Fruit fly (Drosophila melanogaster) whole organism, embryonic: ENCODE measurements around the gene wisp.

Experiments used
- CG1024 ChIP-seq: fragments of 200-800 bp; sonication (Bioruptor generic); IDR thresholded peaks from 2 replicates; pipeline ENCODE4 v1.3.6; 2022; ENCODE audit warnings: missing biosample characterization, missing genetic modification characterization
- CG12104 ChIP-seq: fragments of 200-800 bp; sonication (Bioruptor generic); optimal IDR thresholded peaks from 3 replicates; lab custom pipeline; 2016; ENCODE audit warnings: missing biosample characterization, missing genetic modification characterization
- CG12659 ChIP-seq: fragments of 200-800 bp; sonication (Bioruptor generic); optimal IDR thresholded peaks from 3 replicates; lab custom pipeline; 2017; ENCODE audit warnings: mild to moderate bottlenecking, missing biosample characterization, missing genetic modification reagents, missing genetic modification characterization
- CG13296 ChIP-seq: fragments of 200-800 bp; sonication (Bioruptor generic); optimal IDR thresholded peaks from 3 replicates; lab custom pipeline; 2018; ENCODE audit warnings: missing biosample characterization, mild to moderate bottlenecking, missing genetic modification characterization
- CG13894 ChIP-seq: fragments of 200-800 bp; sonication (Bioruptor generic); optimal IDR thresholded peaks from 3 replicates; lab custom pipeline; 2018; ENCODE audit warnings: missing biosample characterization, mild to moderate bottlenecking, missing genetic modification characterization, moderate library complexity
- CG14667 ChIP-seq: fragments of 200-800 bp; sonication (Bioruptor generic); IDR thresholded peaks from 2 replicates; pipeline ENCODE4 v1.3.6; 2022; ENCODE audit warnings: missing biosample characterization, missing genetic modification characterization
- CG17385 ChIP-seq: fragments of 200-800 bp; sonication (Bioruptor generic); optimal IDR thresholded peaks from 3 replicates; lab custom pipeline; 2018; ENCODE audit warnings: missing biosample characterization, mild to moderate bottlenecking, missing genetic modification characterization
- CG17802 ChIP-seq: fragments of 200-800 bp; sonication (Bioruptor generic); optimal IDR thresholded peaks from 2 replicates; lab custom pipeline; 2018; ENCODE audit warnings: missing biosample characterization, mild to moderate bottlenecking, missing genetic modification characterization, moderate library complexity
- CG18599 ChIP-seq: fragments of 200-800 bp; sonication (Bioruptor generic); optimal IDR thresholded peaks from 3 replicates; lab custom pipeline; 2017; ENCODE audit warnings: missing biosample characterization, missing genetic modification characterization, mild to moderate bottlenecking, moderate library complexity, missing genetic modification reagents
- CG30403 ChIP-seq: fragments of 200-800 bp; sonication (Bioruptor generic); optimal IDR thresholded peaks from 3 replicates; lab custom pipeline; 2016; ENCODE audit warnings: missing biosample characterization, missing genetic modification characterization
- CG32532 ChIP-seq: fragments of 200-800 bp; sonication (Bioruptor generic); IDR thresholded peaks from 2 replicates; pipeline ENCODE4 v1.3.6; 2022; ENCODE audit warnings: missing biosample characterization, missing genetic modification characterization
- CG33557 ChIP-seq: fragments of 200-800 bp; sonication (Bioruptor generic); optimal IDR thresholded peaks from 2 replicates; lab custom pipeline; 2019; ENCODE audit warnings: missing biosample characterization, mild to moderate bottlenecking, missing genetic modification characterization, moderate library complexity
- CG34422 ChIP-seq: fragments of 200-800 bp; sonication (Bioruptor generic); IDR thresholded peaks from 3 replicates; pipeline ENCODE4 v1.3.6; 2022; ENCODE audit warnings: missing biosample characterization, missing genetic modification characterization
- CG4282 ChIP-seq: fragments of 200-800 bp; sonication (Bioruptor generic); optimal IDR thresholded peaks from 2 replicates; lab custom pipeline; 2016; ENCODE audit warnings: missing biosample characterization, missing genetic modification characterization
- CG4617 ChIP-seq: fragments of 200-800 bp; sonication (Bioruptor generic); optimal IDR thresholded peaks from 3 replicates; lab custom pipeline; 2016; ENCODE audit warnings: missing biosample characterization, missing genetic modification characterization, borderline replicate concordance
- CG4820 ChIP-seq: fragments of 200-800 bp; sonication (Bioruptor generic); optimal IDR thresholded peaks from 3 replicates; lab custom pipeline; 2016; ENCODE audit warnings: missing biosample characterization, missing genetic modification characterization
- CG5953 ChIP-seq: fragments of 200-800 bp; sonication (Bioruptor generic); IDR thresholded peaks from 2 replicates; pipeline ENCODE4 v1.3.6; 2022; ENCODE audit warnings: missing biosample characterization, missing genetic modification characterization
- CG7357 ChIP-seq: fragments of 200-800 bp; sonication (Bioruptor generic); IDR thresholded peaks from 3 replicates; pipeline ENCODE4 v1.3.6; 2022; ENCODE audit warnings: missing biosample characterization, missing genetic modification characterization
- CG7786 ChIP-seq: fragments of 200-800 bp; sonication (Bioruptor generic); optimal IDR thresholded peaks from 2 replicates; lab custom pipeline; 2016; ENCODE audit warnings: missing biosample characterization, missing genetic modification characterization
- CG7839 ChIP-seq: fragments of 200-800 bp; sonication (Bioruptor generic); optimal IDR thresholded peaks from 3 replicates; lab custom pipeline; 2018; ENCODE audit warnings: missing biosample characterization, mild to moderate bottlenecking, missing genetic modification characterization, moderate library complexity
- CG8924 ChIP-seq: fragments of 200-800 bp; optimal IDR thresholded peaks from 3 replicates; lab custom pipeline; 2019; ENCODE audit warnings: missing biosample characterization, mild to moderate bottlenecking, missing genetic modification characterization, moderate library complexity
- CHES-1-like ChIP-seq: fragments of 200-800 bp; sonication (Bioruptor generic); optimal IDR thresholded peaks from 2 replicates; lab custom pipeline; 2016; ENCODE audit warnings: missing biosample characterization, missing genetic modification characterization
- D ChIP-seq, 2 experiments: fragments of 200-800 bp in 1 of 2; fragments of >200 bp in 1 of 2; sonication (Bioruptor generic) in 1 of 2; optimal IDR thresholded peaks; 2 replicates in 1 of 2; 3 replicates in 1 of 2; lab custom pipeline; 2017; ENCODE audit warnings: mild to moderate bottlenecking in 1 of 2, missing biosample characterization in 1 of 2, missing genetic modification characterization in 1 of 2, missing genetic modification reagents in 1 of 2
- D19A ChIP-seq: fragments of 200-800 bp; optimal IDR thresholded peaks from 3 replicates; lab custom pipeline; 2019; ENCODE audit warnings: missing biosample characterization, mild to moderate bottlenecking, missing genetic modification characterization, moderate library complexity
- Doc2 ChIP-seq: fragments of 200-800 bp; sonication (Bioruptor generic); IDR thresholded peaks from 2 replicates; pipeline ENCODE4 v1.3.6; 2022; ENCODE audit warnings: missing biosample characterization, missing genetic modification characterization
- Ets65A ChIP-seq: fragments of 200-800 bp; sonication (Bioruptor generic); peaks from one replicate; lab custom pipeline; 2016; ENCODE audit warnings: missing biosample characterization, missing genetic modification characterization
- Ets97D ChIP-seq: fragments of 200-800 bp; sonication (Bioruptor generic); optimal IDR thresholded peaks from 3 replicates; lab custom pipeline; 2016; ENCODE audit warnings: missing biosample characterization, missing genetic modification characterization
- Fer3 ChIP-seq: fragments of 200-800 bp; sonication (Bioruptor generic); optimal IDR thresholded peaks from 2 replicates; lab custom pipeline; 2018; ENCODE audit warnings: missing biosample characterization, mild to moderate bottlenecking, missing genetic modification characterization, moderate library complexity
- Hmr ChIP-seq: fragments of 200-800 bp; sonication (Bioruptor generic); optimal IDR thresholded peaks from 3 replicates; lab custom pipeline; 2017; ENCODE audit warnings: mild to moderate bottlenecking, missing biosample characterization, missing genetic modification reagents, missing genetic modification characterization
- Hr3 ChIP-seq: fragments of 200-800 bp; sonication (Bioruptor generic); optimal IDR thresholded peaks from 3 replicates; lab custom pipeline; 2016; ENCODE audit warnings: missing biosample characterization, missing genetic modification characterization
- Neu2 ChIP-seq: fragments of 200-800 bp; sonication (Bioruptor generic); optimal IDR thresholded peaks from 3 replicates; lab custom pipeline; 2016; ENCODE audit warnings: missing biosample characterization, missing genetic modification characterization, borderline replicate concordance
- Rfx ChIP-seq: fragments of 200-800 bp; sonication (Bioruptor generic); IDR thresholded peaks from 2 replicates; pipeline ENCODE4 v1.3.6; 2022; ENCODE audit warnings: missing biosample characterization, missing genetic modification characterization
- Tbp ChIP-seq: fragments of >200 bp; optimal IDR thresholded peaks from 2 replicates; lab custom pipeline; 2018; ENCODE audit warnings: missing biosample characterization, missing genetic modification characterization
- YL-1 ChIP-seq: fragments of 200-800 bp; sonication (Bioruptor generic); optimal IDR thresholded peaks from 3 replicates; lab custom pipeline; 2017; ENCODE audit warnings: missing biosample characterization, mild to moderate bottlenecking, missing genetic modification characterization
- aop ChIP-seq: fragments of 200-800 bp; sonication (Bioruptor generic); IDR thresholded peaks from 2 replicates; pipeline ENCODE4 v1.3.6; 2022; ENCODE audit warnings: missing biosample characterization, missing genetic modification characterization
- ash1 ChIP-seq: fragments of 200-800 bp; sonication (Bioruptor generic); optimal IDR thresholded peaks from 2 replicates; lab custom pipeline; 2018; ENCODE audit warnings: missing biosample characterization, mild to moderate bottlenecking, missing genetic modification characterization
- bowl ChIP-seq: fragments of 200-800 bp; sonication (Bioruptor generic); IDR thresholded peaks from 2 replicates; pipeline ENCODE4 v1.3.6; 2022; ENCODE audit warnings: missing biosample characterization, missing genetic modification characterization
- corto ChIP-seq: fragments of 200-800 bp; sonication (Bioruptor generic); optimal IDR thresholded peaks from 2 replicates; lab custom pipeline; 2016; ENCODE audit warnings: missing biosample characterization, mild to moderate bottlenecking, missing genetic modification characterization, moderate library complexity
- crp ChIP-seq, 2 experiments: fragments of 200-800 bp; sonication (Bioruptor generic); optimal IDR thresholded peaks; 2 replicates in 1 of 2; 3 replicates in 1 of 2; lab custom pipeline; 2017; ENCODE audit warnings: missing biosample characterization in 2 of 2, missing genetic modification characterization in 2 of 2, mild to moderate bottlenecking in 1 of 2, moderate library complexity in 1 of 2
- en ChIP-seq: fragments of 200-800 bp; sonication (Bioruptor generic); optimal IDR thresholded peaks from 2 replicates; lab custom pipeline; 2016; ENCODE audit warnings: missing biosample characterization, missing genetic modification characterization
- exex ChIP-seq: fragments of 200-800 bp; sonication (Bioruptor generic); optimal IDR thresholded peaks from 4 replicates; lab custom pipeline; 2018; ENCODE audit warnings: missing biosample characterization, mild to moderate bottlenecking, missing genetic modification characterization, moderate library complexity
- lola ChIP-seq, 3 experiments: fragments of >200 bp in 2 of 3; fragments of 200-800 bp in 1 of 3; sonication (Bioruptor generic) in 1 of 3; optimal IDR thresholded peaks; 2 replicates each; lab custom pipeline; 2017 to 2019; ENCODE audit warnings: missing biosample characterization in 3 of 3, missing genetic modification characterization in 3 of 3, mild to moderate bottlenecking in 1 of 3, moderate library complexity in 1 of 3
- onecut ChIP-seq: fragments of 200-800 bp; sonication (Bioruptor generic); IDR thresholded peaks from 2 replicates; pipeline ENCODE4 v1.3.6; 2022; ENCODE audit warnings: missing biosample characterization, missing genetic modification characterization
- pb ChIP-seq: fragments of 200-800 bp; sonication (Bioruptor generic); optimal IDR thresholded peaks from 3 replicates; lab custom pipeline; 2016; ENCODE audit warnings: missing biosample characterization, missing genetic modification characterization
- peb ChIP-seq: fragments of 200-800 bp; sonication (Bioruptor generic); IDR thresholded peaks from 2 replicates; pipeline ENCODE4 v1.3.6; 2022; ENCODE audit warnings: missing biosample characterization, missing genetic modification characterization
- repo ChIP-seq: fragments of 200-800 bp; sonication (Bioruptor generic); optimal IDR thresholded peaks from 2 replicates; lab custom pipeline; 2016; ENCODE audit warnings: missing biosample characterization, missing genetic modification characterization
- ssp ChIP-seq: fragments of 200-800 bp; sonication (Bioruptor generic); IDR thresholded peaks from 2 replicates; pipeline ENCODE4 v1.3.6; 2022; ENCODE audit warnings: missing biosample characterization, missing genetic modification characterization
- trem ChIP-seq: fragments of 200-800 bp; optimal IDR thresholded peaks from 3 replicates; lab custom pipeline; 2019; ENCODE audit warnings: missing biosample characterization, mild to moderate bottlenecking, missing genetic modification characterization, moderate library complexity
- tup ChIP-seq: fragments of 200-800 bp; sonication (Bioruptor generic); optimal IDR thresholded peaks from 2 replicates; lab custom pipeline; 2016; ENCODE audit warnings: missing biosample characterization, mild to moderate bottlenecking, missing genetic modification characterization, moderate library complexity
- vfl ChIP-seq: fragments of 200-800 bp; sonication (Bioruptor generic); optimal IDR thresholded peaks from 2 replicates; lab custom pipeline; 2016; ENCODE audit warnings: missing biosample characterization, missing genetic modification characterization
- wek ChIP-seq: fragments of 200-800 bp; sonication (Bioruptor generic); optimal IDR thresholded peaks from 3 replicates; lab custom pipeline; 2018; ENCODE audit warnings: missing biosample characterization, mild to moderate bottlenecking, missing genetic modification characterization, moderate library complexity

wisp gene

DNA sequence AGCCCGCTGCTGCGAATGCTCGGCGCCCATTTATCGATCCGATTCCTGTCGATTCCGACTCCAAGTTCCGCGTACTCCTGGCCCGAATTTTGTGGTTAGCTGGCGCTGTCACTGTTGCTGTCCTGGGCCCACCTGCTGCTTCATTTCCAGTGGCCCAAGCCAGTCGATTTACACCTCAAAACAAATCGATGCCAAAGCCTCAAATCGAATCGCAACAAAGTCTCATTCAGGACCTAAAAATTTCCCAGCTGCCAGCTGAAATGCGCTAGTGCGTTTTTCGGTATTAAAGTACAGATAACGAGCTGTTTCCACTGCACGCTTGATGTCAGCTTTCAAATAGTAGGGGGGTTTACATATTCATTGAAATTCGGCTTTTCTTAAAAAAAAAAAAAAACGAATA lies 21.2 kb upstream of the wisp start, which contains the start of gene BORCS5 (continued):
- TF ChIP-seq CG32532 (GFP tag; lab: Robert Waterston, UW) = peak; percentile 22; the same call in 1 of the 2 replicates
- no peak for TF ChIP-seq CG34422 (GFP tag; lab: Robert Waterston, UW)
- TF ChIP-seq CG5953 (GFP tag; lab: Robert Waterston, UW) = no peak
- peak in 1 of 3 experiments; percentile 81 for TF ChIP-seq lola (GFP tag; optimal IDR thresholded peaks at IDR 0.05; lab: Kevin White, UChicago)
- no peak for TF ChIP-seq en (GFP tag; lab: Kevin White, UChicago)
- no peak for TF ChIP-seq CG7786 (GFP tag; lab: Kevin White, UChicago)
- TF ChIP-seq vfl (GFP tag; lab: Kevin White, UChicago) = no peak
- TF ChIP-seq CG12104 = no peak
- no peak for TF ChIP-seq Hr3 (GFP tag; lab: Kevin White, UChicago)
- no peak for TF ChIP-seq CG14667
- TF ChIP-seq D19A (tag; lab: Kevin White, UChicago) = no peak
- no peak for TF ChIP-seq Doc2 (GFP tag; lab: Robert Waterston, UW)
- TF ChIP-seq Neu2 (GFP tag; lab: Kevin White, UChicago) = no peak
- TF ChIP-seq YL-1 = peak; percentile 19
- TF ChIP-seq Ets97D = peak; percentile 32
- TF ChIP-seq CG18599 (GFP tag; lab: Kevin White, UChicago) = no peak
- TF ChIP-seq CG13296 (GFP tag; lab: Kevin White, UChicago) = no peak
- peak; percentile 30 for TF ChIP-seq CG12659 (GFP tag; lab: Kevin White, UChicago)
- no peak for TF ChIP-seq CG8924 (tag; lab: Kevin White, UChicago)
- TF ChIP-seq onecut = peak; percentile 70
- TF ChIP-seq D (optimal IDR thresholded peaks at IDR 0.05; lab: Kevin White, UChicago) = no peak
- no peak for TF ChIP-seq D (GFP tag; optimal IDR thresholded peaks at IDR 0.05; lab: Kevin White, UChicago)
- TF ChIP-seq CG4617 (GFP tag; lab: Kevin White, UChicago) = peak; percentile 42
- no peak for TF ChIP-seq Tbp (GFP tag; lab: Kevin White, UChicago)
- no peak for TF ChIP-seq Fer3 (tag; lab: Kevin White, UChicago)
- TF ChIP-seq repo = no peak
- no peak for TF ChIP-seq peb (GFP tag; lab: Robert Waterston, UW)
- no peak for TF ChIP-seq CG33557 (GFP tag; lab: Kevin White, UChicago)
- TF ChIP-seq CHES-1-like (GFP tag; lab: Kevin White, UChicago) = no peak
- TF ChIP-seq Hmr = no peak
- TF ChIP-seq trem (tag; lab: Kevin White, UChicago) = peak; percentile 2
- no peak for TF ChIP-seq bowl (GFP tag; lab: Robert Waterston, UW)
- no peak for TF ChIP-seq pb (GFP tag; lab: Kevin White, UChicago)
- TF ChIP-seq CG17385 = no peak
- TF ChIP-seq CG7357 (GFP tag; lab: Robert Waterston, UW) = peak; percentile 90
- TF ChIP-seq ssp (GFP tag; lab: Robert Waterston, UW) = peak; percentile 96
- peak; percentile 84 for TF ChIP-seq CG17802 (tag; lab: Kevin White, UChicago)
- TF ChIP-seq ash1 (GFP tag; lab: Kevin White, UChicago) = no peak
- 0 out of 2 replicates have a peak, but pooled peaks have one; percentile 11 for TF ChIP-seq Rfx (GFP tag; lab: Robert Waterston, UW)
- no peak for TF ChIP-seq exex
- TF ChIP-seq corto (GFP tag; lab: Kevin White, UChicago) = no peak
- peak; percentile 80 for TF ChIP-seq wek
- no peak for TF ChIP-seq CG4820 (GFP tag; lab: Kevin White, UChicago)
- no peak for TF ChIP-seq CG4282 (GFP tag; lab: Kevin White, UChicago)
- no peak for TF ChIP-seq aop (GFP tag; lab: Robert Waterston, UW)
- TF ChIP-seq tup (GFP tag; lab: Kevin White, UChicago) = no peak
- TF ChIP-seq CG1024 = peak; percentile 47
- no peak for TF ChIP-seq CG13894
- peak; percentile 91 for TF ChIP-seq Ets65A (GFP tag; lab: Kevin White, UChicago)
- TF ChIP-seq CG30403 = peak; percentile 33
- peak in 1 of 2 experiments; percentile 54 for TF ChIP-seq crp (GFP tag; optimal IDR thresholded peaks at IDR 0.05; lab: Kevin White, UChicago)
- no peak for TF ChIP-seq CG7839
